Worm (Caenorhabditis elegans): Measurements from ENCODE around the gene hil-2.

DNA sequence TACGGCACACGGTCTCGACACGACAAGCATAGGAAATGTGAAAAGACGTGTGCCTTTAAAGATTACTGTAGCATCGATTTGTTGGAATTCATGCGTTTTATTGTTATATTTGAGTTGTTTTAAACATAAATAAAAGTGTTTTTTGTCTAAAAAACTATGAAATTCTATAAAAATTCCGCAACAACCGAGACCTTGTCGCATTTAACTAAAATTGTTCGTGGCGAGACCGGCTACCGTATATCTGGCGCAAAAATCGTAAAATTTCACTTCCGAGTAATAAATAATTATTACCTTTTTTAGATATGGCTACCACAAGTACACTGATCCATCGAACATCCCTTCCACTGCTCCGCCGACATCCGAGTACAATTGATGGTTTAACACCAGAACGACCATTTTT, 43.3 kb downstream of the hil-2 start, which contains the start of gene ipla-6:
- no peak for TF ChIP-seq pha-4 (tag; optimal IDR thresholded peaks at IDR 0.05)
- TF ChIP-seq F33H1.4 (GFP tag; IDR thresholded peaks at IDR 0.05) = no peak
